Fruit fly (Drosophila melanogaster): ENCODE results near the gene Rab1.

DNA sequence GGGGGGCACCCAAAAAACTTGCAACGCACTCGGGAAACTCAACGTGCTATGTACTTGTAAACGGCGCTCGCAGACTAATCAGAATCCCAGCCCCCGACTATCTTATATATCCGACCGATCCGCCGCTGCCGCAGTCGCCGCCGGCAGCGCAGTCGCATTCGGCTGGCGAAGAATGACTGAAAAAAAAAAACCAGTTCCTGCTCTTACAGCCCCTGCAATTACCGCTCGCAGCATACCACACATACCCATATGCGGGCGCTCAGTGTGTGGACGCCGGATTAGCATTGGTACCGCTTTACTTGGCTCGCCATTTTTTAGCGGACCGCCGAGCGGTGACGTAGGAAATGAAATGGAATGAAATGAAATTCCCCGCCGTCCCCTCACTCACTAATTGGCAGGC lies 31.8 kb downstream of the Rab1 start, which contains the start of gene e:
- TF ChIP-seq bab1 (GFP tag; optimal IDR thresholded peaks at IDR 0.05): no peak
- TF ChIP-seq cnc (optimal IDR thresholded peaks at IDR 0.05): no peak
- TF ChIP-seq CG12768 (GFP tag; optimal IDR thresholded peaks at IDR 0.05): no peak
- no peak for TF ChIP-seq cic (GFP tag; optimal IDR thresholded peaks at IDR 0.05)
- TF ChIP-seq CG11617 (GFP tag; optimal IDR thresholded peaks at IDR 0.05): no peak
- TF ChIP-seq CG5204 (GFP tag; optimal IDR thresholded peaks at IDR 0.05): no peak
- no peak for TF ChIP-seq kay (GFP tag; ENCODE audit: borderline replicate concordance)
- TF ChIP-seq Crg-1 (GFP tag; optimal IDR thresholded peaks at IDR 0.05): no peak
- no peak for TF ChIP-seq ovo (GFP tag; optimal IDR thresholded peaks at IDR 0.05)
- TF ChIP-seq pad (GFP tag; optimal IDR thresholded peaks at IDR 0.05): no peak
- TF ChIP-seq CG33017 (tag; optimal IDR thresholded peaks at IDR 0.05): no peak
- TF ChIP-seq tj (GFP tag; optimal IDR thresholded peaks at IDR 0.05): no peak
